Fruit fly (Drosophila melanogaster): ENCODE measurements around the gene CG8188.

The CG8188 gene

dm6 chrX:17702738-17703570 lies at the start of gene CG8188, which contains the start of gene par-6:
Gene CG8188, minus strand, starts transcription at chrX:17703024.
Gene par-6, plus strand, starts transcription at chrX:17703352.
- TF ChIP-seq tap (tag; optimal IDR thresholded peaks at IDR 0.05): peak; percentile 68
- peak; percentile 34 for TF ChIP-seq CG31365 (tag; optimal IDR thresholded peaks at IDR 0.05)
- peak; percentile 82 for TF ChIP-seq CG14667 (GFP tag; IDR thresholded peaks at IDR 0.05)
- TF ChIP-seq cato (GFP tag; optimal IDR thresholded peaks at IDR 0.05; ENCODE audit: borderline replicate concordance): peak; percentile 71
- peak; percentile 90 for TF ChIP-seq CG1602 (GFP tag; optimal IDR thresholded peaks at IDR 0.05)
- TF ChIP-seq prd (optimal IDR thresholded peaks at IDR 0.05): no peak
- peak; percentile 95 for TF ChIP-seq prd (GFP tag; IDR thresholded peaks at IDR 0.05)
- TF ChIP-seq gro (GFP tag; optimal IDR thresholded peaks at IDR 0.05): peak; percentile 89
- peak; percentile 74 for TF ChIP-seq nerfin-1 (tag; optimal IDR thresholded peaks at IDR 0.05)
- peak; percentile 62 for TF ChIP-seq CG12219 (GFP tag; optimal IDR thresholded peaks at IDR 0.05)
- TF ChIP-seq CG6175 (GFP tag; IDR thresholded peaks at IDR 0.05): peak; percentile 80; the same call in 2 of the 3 replicates
- peak; percentile 88 for TF ChIP-seq CoRest (tag; optimal IDR thresholded peaks at IDR 0.05)
- peak; percentile 63 for TF ChIP-seq CG11723 (GFP tag; optimal IDR thresholded peaks at IDR 0.05)
- peak; percentile 75 for TF ChIP-seq gsb-n (tag; optimal IDR thresholded peaks at IDR 0.05)
- TF ChIP-seq CG7963 (GFP tag; IDR thresholded peaks at IDR 0.05; ENCODE audit: partially characterized antibody): no peak
- TF ChIP-seq Sry-δ (GFP tag; optimal IDR thresholded peaks at IDR 0.05): peak; percentile 80
- peak; percentile 62 for TF ChIP-seq kah (GFP tag; optimal IDR thresholded peaks at IDR 0.05)
- TF ChIP-seq tgo (GFP tag; IDR thresholded peaks at IDR 0.05): peak; percentile 88
- TF ChIP-seq sd (tag; optimal IDR thresholded peaks at IDR 0.05): peak; percentile 41
- peak; percentile 52 for TF ChIP-seq Deaf1 (tag; optimal IDR thresholded peaks at IDR 0.05)
- peak; percentile 85 for TF ChIP-seq Rx (GFP tag; IDR thresholded peaks at IDR 0.05)
- peak; percentile 9 for TF ChIP-seq CG10431 (GFP tag; optimal IDR thresholded peaks at IDR 0.05)
- TF ChIP-seq CG4404 (GFP tag; IDR thresholded peaks at IDR 0.05): peak; percentile 88
- TF ChIP-seq ttk (GFP tag; IDR thresholded peaks at IDR 0.05): peak; percentile 83
- TF ChIP-seq CG6765 (GFP tag; optimal IDR thresholded peaks at IDR 0.05): peak; percentile 56
- TF ChIP-seq Hey (tag; optimal IDR thresholded peaks at IDR 0.05): no peak
- peak in 1 of 2 experiments; percentile 50 for TF ChIP-seq tll (GFP tag; optimal IDR thresholded peaks at IDR 0.05)
- TF ChIP-seq CG4328 (GFP tag; optimal IDR thresholded peaks at IDR 0.05): peak; percentile 80
- TF ChIP-seq exex (tag; optimal IDR thresholded peaks at IDR 0.05): peak; percentile 53
- peak in 1 of 3 experiments; percentile 18 for TF ChIP-seq Stat92E (GFP tag; optimal IDR thresholded peaks at IDR 0.05)
- TF ChIP-seq Doc2 (GFP tag; IDR thresholded peaks at IDR 0.05): no peak
- TF ChIP-seq tna (GFP tag; IDR thresholded peaks at IDR 0.05; ENCODE audit: partially characterized antibody): no peak
- TF ChIP-seq z (GFP tag; IDR thresholded peaks at IDR 0.05): no peak
- TF ChIP-seq CG34224 (GFP tag; IDR thresholded peaks at IDR 0.05; ENCODE audit: partially characterized antibody): peak; percentile 52
- TF ChIP-seq Xbp1 (GFP tag; optimal IDR thresholded peaks at IDR 0.05): peak; percentile 93
- peak; percentile 85 for TF ChIP-seq al (GFP tag; IDR thresholded peaks at IDR 0.05)
- TF ChIP-seq jing (GFP tag; optimal IDR thresholded peaks at IDR 0.05): peak; percentile 55
- no peak for TF ChIP-seq hth (optimal IDR thresholded peaks at IDR 0.05)
- peak; percentile 81 for TF ChIP-seq trem (tag; optimal IDR thresholded peaks at IDR 0.05)
- TF ChIP-seq CG13894 (tag; optimal IDR thresholded peaks at IDR 0.05): peak; percentile 71
- TF ChIP-seq maf-S (GFP tag; optimal IDR thresholded peaks at IDR 0.05): peak; percentile 78
- peak; percentile 56 for TF ChIP-seq CG31388 (GFP tag; optimal IDR thresholded peaks at IDR 0.05)
- TF ChIP-seq Side (GFP tag; optimal IDR thresholded peaks at IDR 0.05): peak; percentile 82
- peak; percentile 82 for TF ChIP-seq dmrt99B (tag; optimal IDR thresholded peaks at IDR 0.05)
- peak; percentile 71 for TF ChIP-seq CG3407 (GFP tag; optimal IDR thresholded peaks at IDR 0.05)
- peak; percentile 70 for TF ChIP-seq CG1603 (tag; optimal IDR thresholded peaks at IDR 0.05)
- TF ChIP-seq tin (GFP tag; optimal IDR thresholded peaks at IDR 0.05): peak; percentile 87
- TF ChIP-seq sr (GFP tag; IDR thresholded peaks at IDR 0.05): no peak; the same call in 2 of the 3 replicates
- no peak for TF ChIP-seq bowl (GFP tag; IDR thresholded peaks at IDR 0.05)
